Worm (Caenorhabditis elegans): ENCODE measurements around the gene ugt-15.

DNA sequence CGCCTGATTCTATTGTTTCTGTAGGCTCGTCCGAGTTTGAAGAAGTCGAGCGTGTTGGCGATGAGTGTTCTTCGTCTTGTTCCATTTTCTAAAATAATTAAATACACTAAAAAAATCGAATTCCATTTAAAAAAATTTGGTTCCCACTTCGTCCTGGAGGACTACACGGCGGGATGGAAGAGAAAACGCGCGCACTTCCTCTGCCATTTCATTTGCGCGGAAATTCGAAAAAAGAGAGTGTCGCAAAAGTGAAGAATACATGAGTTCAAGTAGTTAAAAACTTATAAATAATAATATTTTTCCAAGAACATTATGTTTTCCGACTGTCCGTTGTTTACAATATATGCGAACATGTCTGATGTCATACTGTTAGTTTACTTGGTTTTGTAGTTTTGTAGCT is 42.6 kb downstream of the ugt-15 start, which contains the start of gene T07F10.3:
- peak; percentile 23; the same call in 1 of the 2 replicates for TF ChIP-seq T22C8.4 (GFP tag; IDR thresholded peaks at IDR 0.05)
- TF ChIP-seq ref-1 (GFP tag; conservative IDR thresholded peaks at IDR 0.05) = no peak
- no peak for TF ChIP-seq med-1 (GFP tag; optimal IDR thresholded peaks at IDR 0.05; ENCODE audit: insufficient read depth)

All from whole organism, midembryonic.